Fruit fly (Drosophila melanogaster) whole organism, embryonic: ENCODE data around the gene CG15741.
A peak's percentile ranks its signal among the peaks of the same experiment; 100 is the strongest.

Experiments used
- Asciz ChIP-seq: fragments of 200-800 bp; sonication (Bioruptor generic); optimal IDR thresholded peaks from 2 replicates; lab custom pipeline; 2017; ENCODE audit warnings: missing biosample characterization, mild to moderate bottlenecking, missing genetic modification characterization, missing genetic modification reagents
- Awh ChIP-seq: fragments of 200-800 bp; sonication (Bioruptor generic); IDR thresholded peaks from 2 replicates; pipeline ENCODE4, ENCODE4 v1.3.6; 2022; ENCODE audit warnings: missing biosample characterization, missing genetic modification characterization
- Blimp-1 ChIP-seq: fragments of 200-800 bp; sonication (Bioruptor generic); optimal IDR thresholded peaks from 3 replicates; lab custom pipeline; 2018; ENCODE audit warnings: missing biosample characterization, missing genetic modification characterization, mild to moderate bottlenecking, moderate library complexity, missing genetic modification reagents
- CG10431 ChIP-seq: fragments of 200-800 bp; sonication (Bioruptor generic); optimal IDR thresholded peaks from 3 replicates; lab custom pipeline; 2018; ENCODE audit warnings: missing biosample characterization, mild to moderate bottlenecking, missing genetic modification characterization
- CG10979 ChIP-seq: fragments of 200-800 bp; sonication (Bioruptor generic); optimal IDR thresholded peaks from 2 replicates; lab custom pipeline; 2018; ENCODE audit warnings: missing biosample characterization, mild to moderate bottlenecking, missing genetic modification characterization, moderate library complexity
- CG11247 ChIP-seq: fragments of 200-800 bp; sonication (Bioruptor generic); IDR thresholded peaks from 2 replicates; pipeline ENCODE4 v1.3.6; 2022; ENCODE audit warnings: missing biosample characterization, missing genetic modification characterization
- CG11504 ChIP-seq: fragments of 200-800 bp; sonication (Bioruptor generic); optimal IDR thresholded peaks from 3 replicates; lab custom pipeline; 2019; ENCODE audit warnings: missing biosample characterization, mild to moderate bottlenecking, missing genetic modification characterization, moderate library complexity
- CG11560 ChIP-seq: fragments of 200-800 bp; sonication (Bioruptor generic); IDR thresholded peaks from 3 replicates; pipeline ENCODE4 v1.3.6; 2022; ENCODE audit warnings: missing biosample characterization, missing genetic modification characterization
- CG17359 ChIP-seq: fragments of 200-800 bp; sonication (Bioruptor generic); optimal IDR thresholded peaks from 3 replicates; lab custom pipeline; 2018; ENCODE audit warnings: missing biosample characterization, mild to moderate bottlenecking, missing genetic modification characterization, moderate library complexity
- CG31441 ChIP-seq: fragments of 200-800 bp; sonication (Bioruptor generic); IDR thresholded peaks from 2 replicates; pipeline ENCODE4 v1.3.6; 2022; ENCODE audit warnings: missing biosample characterization, missing genetic modification characterization
- CG33557 ChIP-seq: fragments of 200-800 bp; sonication (Bioruptor generic); optimal IDR thresholded peaks from 2 replicates; lab custom pipeline; 2019; ENCODE audit warnings: missing biosample characterization, mild to moderate bottlenecking, missing genetic modification characterization, moderate library complexity
- CG34224 ChIP-seq: fragments of 200-800 bp; sonication (Bioruptor generic); IDR thresholded peaks from 3 replicates; pipeline ENCODE4 v1.3.6; 2022; ENCODE audit warnings: missing biosample characterization, missing genetic modification characterization; ENCODE audit not compliant: partially characterized antibody
- CG5245 ChIP-seq: fragments of 200-800 bp; sonication (Bioruptor generic); optimal IDR thresholded peaks from 3 replicates; lab custom pipeline; 2016; ENCODE audit warnings: missing biosample characterization, missing genetic modification characterization
- CG6654 ChIP-seq: fragments of 200-800 bp; sonication (Bioruptor generic); optimal IDR thresholded peaks from 2 replicates; lab custom pipeline; 2017; ENCODE audit warnings: missing biosample characterization, mild to moderate bottlenecking, missing genetic modification characterization
- CG6791 ChIP-seq: fragments of 200-800 bp; sonication (Bioruptor generic); IDR thresholded peaks from 3 replicates; pipeline ENCODE4 v1.3.6; 2022; ENCODE audit warnings: missing biosample characterization, missing genetic modification characterization; ENCODE audit not compliant: partially characterized antibody
- CG7745 ChIP-seq: fragments of 200-800 bp; sonication (Bioruptor generic); optimal IDR thresholded peaks from 2 replicates; lab custom pipeline; 2018; ENCODE audit warnings: missing biosample characterization, mild to moderate bottlenecking, missing genetic modification characterization, moderate library complexity
- D19B ChIP-seq: fragments of 200-800 bp; sonication (Bioruptor generic); optimal IDR thresholded peaks from 2 replicates; lab custom pipeline; 2017; ENCODE audit warnings: missing biosample characterization, mild to moderate bottlenecking, missing genetic modification characterization
- Dip2 ChIP-seq: fragments of 200-800 bp; sonication (Bioruptor generic); IDR thresholded peaks from 2 replicates; pipeline ENCODE4 v1.3.6; 2022; ENCODE audit warnings: missing biosample characterization, missing genetic modification characterization
- Doc3 ChIP-seq: fragments of 200-800 bp; sonication (Bioruptor generic); IDR thresholded peaks from 3 replicates; pipeline ENCODE4 v1.3.6; 2022; ENCODE audit warnings: missing biosample characterization, missing genetic modification characterization; ENCODE audit not compliant: partially characterized antibody
- ERR ChIP-seq: fragments of 200-800 bp; sonication (Bioruptor generic); optimal IDR thresholded peaks from 2 replicates; lab custom pipeline; 2016; ENCODE audit warnings: missing biosample characterization, missing genetic modification characterization
- GATAe ChIP-seq: fragments of 200-800 bp; sonication (Bioruptor generic); conservative IDR thresholded peaks from 2 replicates; pipeline ENCODE4 v1.3.6; 2022; ENCODE audit warnings: missing biosample characterization, missing genetic modification characterization
- Hand ChIP-seq: fragments of 200-800 bp; sonication (Bioruptor generic); optimal IDR thresholded peaks from 2 replicates; lab custom pipeline; 2017; ENCODE audit warnings: mild to moderate bottlenecking, missing biosample characterization, missing genetic modification reagents, missing genetic modification characterization
- Hmx ChIP-seq: fragments of 200-800 bp; sonication (Bioruptor generic); optimal IDR thresholded peaks from 2 replicates; lab custom pipeline; 2016; ENCODE audit warnings: missing biosample characterization, missing genetic modification characterization
- Jarid2 ChIP-seq: fragments of 200-800 bp; sonication (Bioruptor generic); optimal IDR thresholded peaks from 3 replicates; lab custom pipeline; 2017; ENCODE audit warnings: mild to moderate bottlenecking, missing biosample characterization, missing genetic modification reagents, missing genetic modification characterization
- Kr ChIP-seq: fragments of 200-800 bp; sonication (Bioruptor generic); optimal IDR thresholded peaks from 2 replicates; lab custom pipeline; 2017; ENCODE audit warnings: missing biosample characterization, mild to moderate bottlenecking, missing genetic modification characterization
- Neu2 ChIP-seq: fragments of 200-800 bp; sonication (Bioruptor generic); optimal IDR thresholded peaks from 3 replicates; lab custom pipeline; 2016; ENCODE audit warnings: missing biosample characterization, missing genetic modification characterization, borderline replicate concordance
- Poxn ChIP-seq: fragments of 200-800 bp; sonication (Bioruptor generic); IDR thresholded peaks from 2 replicates; pipeline ENCODE4 v1.3.6; 2022; ENCODE audit warnings: missing biosample characterization, missing genetic modification characterization
- Rfx ChIP-seq: fragments of 200-800 bp; sonication (Bioruptor generic); IDR thresholded peaks from 2 replicates; pipeline ENCODE4 v1.3.6; 2022; ENCODE audit warnings: missing biosample characterization, missing genetic modification characterization
- Ssrp ChIP-seq: fragments of 200-800 bp; sonication (Bioruptor generic); optimal IDR thresholded peaks from 2 replicates; lab custom pipeline; 2018; ENCODE audit warnings: missing biosample characterization, mild to moderate bottlenecking, missing genetic modification characterization, moderate library complexity
- TFAM ChIP-seq: fragments of 200-800 bp; sonication (Bioruptor generic); optimal IDR thresholded peaks from 2 replicates; lab custom pipeline; 2017; ENCODE audit warnings: missing biosample characterization, missing genetic modification characterization, inconsistent platforms
- Xbp1 ChIP-seq: fragments of 200-800 bp; sonication (Bioruptor generic); optimal IDR thresholded peaks from 3 replicates; lab custom pipeline; 2016; ENCODE audit warnings: missing biosample characterization, mild to moderate bottlenecking, missing genetic modification characterization
- Xrp1 ChIP-seq: fragments of 200-800 bp; sonication (Bioruptor generic); IDR thresholded peaks from 2 replicates; pipeline ENCODE4 v1.3.6; 2022; ENCODE audit warnings: missing biosample characterization, missing genetic modification characterization
- ato ChIP-seq: fragments of 200-800 bp; sonication (Bioruptor generic); IDR thresholded peaks from 2 replicates; pipeline ENCODE4 v1.3.6; 2022; ENCODE audit warnings: missing biosample characterization, missing genetic modification characterization; ENCODE audit not compliant: partially characterized antibody
- br ChIP-seq: fragments of >200 bp; optimal IDR thresholded peaks from 2 replicates; lab custom pipeline; 2017
- cad ChIP-seq: fragments of >200 bp; optimal IDR thresholded peaks from 2 replicates; lab custom pipeline; 2017; ENCODE audit warnings: missing biosample characterization, missing genetic modification characterization
- ci ChIP-seq: fragments of 200-800 bp; sonication (Bioruptor generic); IDR thresholded peaks from 3 replicates; pipeline ENCODE4 v1.3.6; 2022; ENCODE audit warnings: missing biosample characterization, missing genetic modification characterization
- crc ChIP-seq: fragments of 200-800 bp; sonication (Bioruptor generic); optimal IDR thresholded peaks from 2 replicates; lab custom pipeline; 2016; ENCODE audit warnings: missing biosample characterization, missing genetic modification characterization
- da ChIP-seq: fragments of 200-800 bp; sonication (Bioruptor generic); optimal IDR thresholded peaks from 2 replicates; lab custom pipeline; 2016; ENCODE audit warnings: missing biosample characterization, missing genetic modification characterization
- en ChIP-seq: fragments of 200-800 bp; sonication (Bioruptor generic); optimal IDR thresholded peaks from 2 replicates; lab custom pipeline; 2016; ENCODE audit warnings: missing biosample characterization, missing genetic modification characterization
- kay ChIP-seq: fragments of 200-800 bp; sonication (Bioruptor generic); optimal IDR thresholded peaks from 2 replicates; lab custom pipeline; 2016; ENCODE audit warnings: missing biosample characterization, missing genetic modification characterization
- kni ChIP-seq: fragments of 200-800 bp; sonication (Bioruptor generic); optimal IDR thresholded peaks from 3 replicates; lab custom pipeline; 2017; ENCODE audit warnings: mild to moderate bottlenecking, missing biosample characterization, missing genetic modification reagents, missing genetic modification characterization
- knrl ChIP-seq: fragments of 200-800 bp; sonication (Bioruptor generic); IDR thresholded peaks from 3 replicates; pipeline ENCODE4 v1.3.6; 2022; ENCODE audit warnings: missing biosample characterization, missing genetic modification characterization; ENCODE audit not compliant: partially characterized antibody
- oc ChIP-seq: fragments of 200-800 bp; sonication (Bioruptor generic); optimal IDR thresholded peaks from 2 replicates; lab custom pipeline; 2018; ENCODE audit warnings: missing biosample characterization, mild to moderate bottlenecking, missing genetic modification characterization, moderate library complexity
- pum ChIP-seq: fragments of 200-800 bp; sonication (Bioruptor generic); optimal IDR thresholded peaks from 2 replicates; lab custom pipeline; 2016; ENCODE audit warnings: missing biosample characterization, missing genetic modification characterization
- run ChIP-seq: fragments of 200-800 bp; sonication (Bioruptor generic); optimal IDR thresholded peaks from 3 replicates; lab custom pipeline; 2018; ENCODE audit warnings: missing biosample characterization, mild to moderate bottlenecking, missing genetic modification characterization
- shn ChIP-seq: fragments of 200-800 bp; sonication (Bioruptor generic); optimal IDR thresholded peaks from 3 replicates; lab custom pipeline; 2016; ENCODE audit warnings: missing biosample characterization, missing genetic modification characterization
- ssp ChIP-seq: fragments of 200-800 bp; sonication (Bioruptor generic); IDR thresholded peaks from 2 replicates; pipeline ENCODE4 v1.3.6; 2022; ENCODE audit warnings: missing biosample characterization, missing genetic modification characterization
- tgo ChIP-seq: fragments of 200-800 bp; sonication (Bioruptor generic); IDR thresholded peaks from 3 replicates; pipeline ENCODE4 v1.3.6; 2022; ENCODE audit warnings: missing biosample characterization, missing genetic modification characterization
- trh ChIP-seq: fragments of 200-800 bp; sonication (Bioruptor generic); optimal IDR thresholded peaks from 2 replicates; lab custom pipeline; 2016; ENCODE audit warnings: missing biosample characterization, missing genetic modification characterization
- vnd ChIP-seq: fragments of 200-800 bp; sonication (Bioruptor generic); IDR thresholded peaks from 3 replicates; pipeline ENCODE4 v1.3.6; 2022; ENCODE audit warnings: missing biosample characterization, missing genetic modification characterization; ENCODE audit not compliant: partially characterized antibody

CG15741 gene

dm6 chrX:11854758-11855465, 17.1 kb upstream of the CG15741 start, which contains the start of the genes CG10347 and ATP7 (continued):
- TF ChIP-seq knrl (GFP tag; lab: Robert Waterston, UW) (peak; percentile 93), kni (GFP tag; lab: Kevin White, UChicago) (no peak), da (GFP tag; lab: Kevin White, UChicago) (no peak), CG6791 (GFP tag; lab: Robert Waterston, UW) (peak; percentile 86), tgo (no peak), Jarid2 (GFP tag; lab: Kevin White, UChicago) (peak; percentile 80), CG11560 (tag; lab: Robert Waterston, UW) (no peak), Hand (no peak), ERR (GFP tag; lab: Kevin White, UChicago) (no peak), TFAM (GFP tag; lab: Kevin White, UChicago) (no peak), oc (tag; lab: Kevin White, UChicago) (no peak), vnd (GFP tag; lab: Robert Waterston, UW) (peak; percentile 85), Rfx (GFP tag; lab: Robert Waterston, UW) (peak; percentile 21; the same call in 1 of the 2 replicates), kay (GFP tag; lab: Kevin White, UChicago) (peak; percentile 27), CG11247 (no peak), CG34224 (GFP tag; lab: Robert Waterston, UW) (peak; percentile 95), CG10979 (tag; lab: Kevin White, UChicago) (no peak), Hmx (no peak), ci (no peak), GATAe (GFP tag; lab: Robert Waterston, UW) (no peak), CG31441 (GFP tag; lab: Robert Waterston, UW) (0 out of 2 replicates have a peak, but pooled peaks have one; percentile 21), CG17359 (no peak), Poxn (GFP tag; lab: Robert Waterston, UW) (no peak), Dip2 (GFP tag; lab: Robert Waterston, UW) (no peak), Doc3 (GFP tag; lab: Robert Waterston, UW) (peak; percentile 91), CG6654 (GFP tag; lab: Kevin White, UChicago) (no peak), trh (GFP tag; lab: Kevin White, UChicago) (no peak), Blimp-1 (GFP tag; lab: Kevin White, UChicago) (no peak), pum (GFP tag; lab: Kevin White, UChicago) (no peak), Ssrp (tag; lab: Kevin White, UChicago) (no peak), CG11504 (tag; lab: Kevin White, UChicago) (peak; percentile 21), Kr (GFP tag; lab: Kevin White, UChicago) (no peak), CG10431 (no peak), Xbp1 (GFP tag; lab: Kevin White, UChicago) (no peak), Awh (GFP tag; lab: Robert Waterston, UW) (no peak), en (GFP tag; lab: Kevin White, UChicago) (no peak), crc (GFP tag; lab: Kevin White, UChicago) (no peak), Asciz (GFP tag; lab: Kevin White, UChicago) (no peak), CG7745 (tag; lab: Kevin White, UChicago) (no peak), CG33557 (no peak), run (tag; lab: Kevin White, UChicago) (no peak), Xrp1 (GFP tag; lab: Robert Waterston, UW) (no peak), D19B (GFP tag; lab: Kevin White, UChicago) (no peak), Neu2 (GFP tag; lab: Kevin White, UChicago) (no peak), ato (GFP tag; lab: Robert Waterston, UW) (no peak; the same call in 1 of the 2 replicates), cad (GFP tag; lab: Kevin White, UChicago) (no peak), shn (GFP tag; lab: Kevin White, UChicago) (peak; percentile 18), ssp (GFP tag; lab: Robert Waterston, UW) (no peak), br (no peak), CG5245 (GFP tag; lab: Kevin White, UChicago) (no peak)
